Fruit fly (Drosophila melanogaster) whole organism, prepupa: ENCODE results near the gene CG17776.

Source experiments
- CG10631 ChIP-seq: fragments of 200-800 bp; sonication (Bioruptor generic); optimal IDR thresholded peaks from 2 replicates; lab custom pipeline; 2016; ENCODE audit warnings: missing biosample characterization, missing genetic modification characterization
- CG11902 ChIP-seq: fragments of 200-800 bp; sonication (Bioruptor generic); optimal IDR thresholded peaks from 3 replicates; lab custom pipeline; 2016; ENCODE audit warnings: missing biosample characterization, missing genetic modification characterization
- dsx ChIP-seq: fragments of 200-800 bp; optimal IDR thresholded peaks from 3 replicates; lab custom pipeline; 2019; ENCODE audit warnings: missing biosample characterization, mild to moderate bottlenecking, missing genetic modification characterization, moderate library complexity; ENCODE audit not compliant: poor library complexity, severe bottlenecking

DNA sequence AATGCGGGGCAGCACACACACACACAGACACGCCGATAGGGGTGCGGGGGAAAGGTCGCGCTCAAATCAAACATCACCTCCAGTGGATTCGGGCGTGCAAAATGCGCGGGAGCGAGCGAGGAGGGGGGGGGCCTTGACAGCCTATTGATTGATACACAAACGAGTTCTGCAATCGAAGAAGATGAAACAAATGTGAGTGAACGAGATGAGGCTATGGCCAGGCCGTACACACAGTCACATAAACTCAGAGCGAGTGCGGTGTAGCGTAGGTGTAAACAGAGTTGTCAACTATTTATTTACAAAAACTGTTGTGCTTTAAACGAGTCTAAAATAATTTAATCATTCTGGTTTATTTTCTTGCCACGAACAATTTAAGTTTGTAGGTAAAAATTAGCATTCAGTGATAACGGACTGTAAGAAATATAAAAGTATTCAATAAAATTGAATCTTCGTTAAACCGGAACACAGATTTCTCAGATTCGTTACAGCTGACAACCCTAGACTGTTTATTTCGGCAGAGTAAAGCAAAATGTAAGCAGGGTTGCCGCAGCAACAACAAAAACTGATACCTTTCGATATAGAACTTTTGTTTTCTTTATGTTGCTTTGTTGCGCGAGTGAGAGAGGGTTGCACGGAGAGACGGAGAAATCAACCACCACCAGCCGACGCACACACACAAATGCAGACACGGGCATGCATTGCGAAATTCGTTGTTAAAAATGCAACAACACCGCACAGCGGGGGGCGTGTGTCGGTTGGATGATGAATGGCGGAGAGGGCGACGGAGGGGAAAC lies 49.4 kb upstream of the CG17776 start:
- peak; percentile 88 for TF ChIP-seq dsx (GFP tag; lab: Kevin White, UChicago)
- TF ChIP-seq CG11902 (GFP tag; lab: Kevin White, UChicago) = peak; percentile 81
- peak; percentile 84 for TF ChIP-seq CG10631 (GFP tag; lab: Kevin White, UChicago)
